Fruit fly (Drosophila melanogaster): ENCODE measurements around the gene Cpr64Ac.

DNA sequence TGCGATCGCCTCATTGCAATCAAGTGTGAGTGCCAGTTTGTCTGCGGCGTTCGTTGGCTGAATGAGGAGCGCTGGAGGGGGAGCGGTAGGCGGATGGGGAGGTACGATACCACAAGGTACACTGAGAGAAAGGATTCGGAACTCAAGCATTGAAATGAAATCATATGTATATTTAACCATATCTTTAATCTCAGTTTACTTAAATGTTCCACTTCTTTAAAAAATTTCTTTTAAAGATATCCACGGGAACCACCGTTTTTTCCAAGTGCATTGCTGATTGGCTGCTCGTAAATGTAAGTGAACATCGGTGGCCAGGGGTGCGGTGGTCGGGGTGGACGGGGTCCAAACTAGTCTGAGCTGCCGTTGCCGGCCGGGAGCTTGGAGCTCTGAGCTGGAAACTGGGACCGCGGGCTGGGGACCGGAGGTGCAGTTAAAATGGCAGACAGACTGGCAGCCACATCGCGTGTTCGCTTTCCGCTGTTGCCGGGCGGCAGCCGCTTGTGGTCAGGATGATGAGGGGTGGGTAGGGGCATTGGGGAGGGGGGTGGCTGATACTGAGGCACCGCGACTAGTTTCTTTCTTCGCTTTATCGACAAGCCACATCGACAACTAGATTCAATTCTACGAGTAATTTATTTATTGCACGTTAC lies 15.6 kb upstream of the Cpr64Ac start:
- TF ChIP-seq CG8478 (optimal IDR thresholded peaks at IDR 0.05) (no peak), CTCF (optimal IDR thresholded peaks at IDR 0.05) (no peak)
